Worm (Caenorhabditis elegans): ENCODE data around the gene tomm-70.

- TF ChIP-seq ces-1 (GFP tag; optimal IDR thresholded peaks at IDR 0.05), result no peak
- no peak for TF ChIP-seq unc-39 (tag; optimal IDR thresholded peaks at IDR 0.05)
- no peak for TF ChIP-seq nhr-28 (tag; optimal IDR thresholded peaks at IDR 0.05)
- no peak for TF ChIP-seq ceh-43 (GFP tag; optimal IDR thresholded peaks at IDR 0.05)
- TF ChIP-seq nhr-237 (tag; optimal IDR thresholded peaks at IDR 0.05), result no peak
- no peak for TF ChIP-seq elt-1 (tag; optimal IDR thresholded peaks at IDR 0.05; ENCODE audit: borderline replicate concordance, insufficient read depth)
- TF ChIP-seq flh-1 (GFP tag; optimal IDR thresholded peaks at IDR 0.05), result no peak
- no peak for TF ChIP-seq ceh-83 (GFP tag; optimal IDR thresholded peaks at IDR 0.05)
- TF ChIP-seq mep-1 (tag; optimal IDR thresholded peaks at IDR 0.05), result no peak
- no peak for TF ChIP-seq unc-120 (tag; optimal IDR thresholded peaks at IDR 0.05; ENCODE audit: poor library complexity, severe bottlenecking)
- TF ChIP-seq pha-4 (tag; optimal IDR thresholded peaks at IDR 0.05), result no peak
These were observed 28.3 kb downstream of the tomm-70 start for ce11 chrIII:8726019-8726894.

Measured in whole organism, mixed stage, embryonic.